Worm (Caenorhabditis elegans) whole organism, midembryonic: ENCODE measurements around the gene mrps-18C.
"Not testable (repeated sequence)": the region's sequence is repeated elsewhere in the genome, so short reads cannot be mapped to it uniquely, and the experiment has no call there.

Experiments
- T22C8.4 ChIP-seq: fragments of 200-800 bp; sonication (Bioruptor generic); IDR thresholded peaks from 2 replicates; pipeline ENCODE4 v1.3.6; 2022; ENCODE audit warnings: missing genetic modification characterization, missing compliant biosample characterization
- cog-1 ChIP-seq: sonication (generic microtip); optimal IDR thresholded peaks from 2 replicates; lab custom pipeline; 2016; ENCODE audit warnings: missing genetic modification characterization, missing compliant biosample characterization
- flt-1 ChIP-seq: fragments of 200-800 bp; sonication (Bioruptor generic); IDR thresholded peaks from 2 replicates; pipeline ENCODE4 v1.3.6; 2022; ENCODE audit warnings: missing genetic modification characterization, missing compliant biosample characterization
- klf-2 ChIP-seq: fragments of 200-800 bp; sonication (Bioruptor generic); conservative IDR thresholded peaks from 2 replicates; pipeline ENCODE4 v1.3.6; 2022; ENCODE audit warnings: missing genetic modification reagents, missing genetic modification characterization, missing compliant biosample characterization
- med-1 ChIP-seq: sonication (generic microtip); optimal IDR thresholded peaks from 2 replicates; lab custom pipeline; 2017; ENCODE audit warnings: missing genetic modification characterization, mild to moderate bottlenecking, missing compliant biosample characterization, antibody characterized with exemption, missing genetic modification reagents; ENCODE audit not compliant: insufficient read depth
- ref-1 ChIP-seq: fragments of 200-800 bp; sonication (Bioruptor generic); conservative IDR thresholded peaks from 2 replicates; pipeline ENCODE4 v1.3.6; 2022; ENCODE audit warnings: missing genetic modification reagents, missing genetic modification characterization, missing compliant biosample characterization
- tab-1 ChIP-seq: fragments of 200-800 bp; sonication (Bioruptor generic); IDR thresholded peaks from 2 replicates; pipeline ENCODE4 v1.3.6; 2022; ENCODE audit warnings: missing genetic modification characterization, missing compliant biosample characterization
- ztf-23 ChIP-seq: fragments of 200-800 bp; sonication (Bioruptor generic); IDR thresholded peaks from 2 replicates; pipeline ENCODE4 v1.3.6; 2022; ENCODE audit warnings: missing genetic modification reagents, missing genetic modification characterization, missing compliant biosample characterization
- ztf-29 ChIP-seq: fragments of 200-800 bp; sonication (Bioruptor generic); IDR thresholded peaks from 2 replicates; pipeline ENCODE4 v1.3.6; 2022; ENCODE audit warnings: missing genetic modification reagents, missing genetic modification characterization, missing compliant biosample characterization

mrps-18C gene

DNA sequence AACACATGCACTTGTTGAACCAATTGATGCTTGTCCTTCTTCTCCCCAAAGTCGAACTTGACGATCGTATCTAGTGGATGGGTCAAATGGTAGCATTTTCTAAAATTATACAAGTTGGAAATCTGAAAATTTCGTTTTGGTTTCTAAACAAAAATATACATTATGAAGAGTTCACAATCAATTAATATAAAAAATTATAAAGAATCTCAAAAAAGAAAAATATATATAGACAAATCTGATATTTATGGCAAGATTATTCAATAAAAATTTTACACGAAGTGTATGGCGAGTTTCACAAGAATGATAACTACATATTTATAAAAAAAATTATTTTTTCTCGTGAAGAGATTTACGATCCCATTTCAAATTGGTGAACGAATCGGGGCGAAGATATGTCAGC lies 15.2 kb upstream of the mrps-18C start, which contains the start of gene ula-1:
ula-1 (minus strand) TSS at position 101 of the 400 bp plus-strand sequence.
- TF ChIP-seq cog-1 (tag; lab: Kevin White, UChicago) (no peak), tab-1 (GFP tag; lab: Robert Waterston, UW) (no peak), klf-2 (no peak)

DNA sequence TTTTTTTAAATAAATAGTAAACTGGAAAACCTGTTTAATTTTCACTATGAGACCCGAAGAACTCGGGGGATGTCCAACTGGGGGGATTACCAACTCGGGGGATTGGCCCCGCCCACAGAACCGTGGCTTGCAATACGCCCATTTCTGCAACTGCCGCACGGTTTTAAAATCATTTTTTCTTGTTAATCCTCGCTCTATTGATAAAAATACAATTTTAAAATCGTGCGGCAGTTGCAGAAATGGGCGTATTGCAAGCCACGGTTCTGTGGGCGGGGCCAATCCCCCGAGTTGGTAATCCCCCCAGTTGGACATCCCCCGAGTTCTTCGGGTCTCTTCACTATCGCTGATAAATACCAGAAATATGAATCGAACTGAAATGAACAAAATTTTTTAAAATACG lies 13.4 kb upstream of the mrps-18C start, which contains the start of gene mmab-1:
mmab-1 (minus strand) TSS at position 95 of the 400 bp plus-strand sequence.
- TF ChIP-seq ztf-23; cog-1 (tag; lab: Kevin White, UChicago); ref-1 (GFP tag; lab: Robert Waterston, UW): not testable (repeated sequence)

DNA sequence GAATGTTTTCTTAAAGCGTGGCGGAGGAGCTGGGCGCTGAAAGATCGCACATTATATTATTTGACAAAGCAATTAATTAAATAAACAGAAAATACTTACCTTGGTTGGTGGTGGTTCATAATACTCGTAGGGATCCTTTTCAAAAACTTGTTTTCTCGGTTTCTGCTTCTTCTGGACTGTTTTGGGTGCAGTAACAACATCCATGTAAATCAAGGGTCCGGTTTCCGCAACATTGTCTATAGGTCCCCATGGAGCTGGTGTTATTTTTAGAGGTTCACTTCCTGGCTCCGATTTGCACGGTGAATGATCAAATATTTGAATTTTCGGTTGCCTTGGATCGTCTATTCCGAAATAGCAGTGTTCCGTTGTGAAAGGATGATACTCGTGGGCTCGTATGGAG lies 11.2 kb upstream of the mrps-18C start:
- TF ChIP-seq ztf-23 (no peak), ztf-29 (no peak), tab-1 (GFP tag; lab: Robert Waterston, UW) (no peak), ref-1 (GFP tag; lab: Robert Waterston, UW) (no peak), flt-1 (GFP tag; lab: Robert Waterston, UW) (no peak), klf-2 (no peak)

DNA sequence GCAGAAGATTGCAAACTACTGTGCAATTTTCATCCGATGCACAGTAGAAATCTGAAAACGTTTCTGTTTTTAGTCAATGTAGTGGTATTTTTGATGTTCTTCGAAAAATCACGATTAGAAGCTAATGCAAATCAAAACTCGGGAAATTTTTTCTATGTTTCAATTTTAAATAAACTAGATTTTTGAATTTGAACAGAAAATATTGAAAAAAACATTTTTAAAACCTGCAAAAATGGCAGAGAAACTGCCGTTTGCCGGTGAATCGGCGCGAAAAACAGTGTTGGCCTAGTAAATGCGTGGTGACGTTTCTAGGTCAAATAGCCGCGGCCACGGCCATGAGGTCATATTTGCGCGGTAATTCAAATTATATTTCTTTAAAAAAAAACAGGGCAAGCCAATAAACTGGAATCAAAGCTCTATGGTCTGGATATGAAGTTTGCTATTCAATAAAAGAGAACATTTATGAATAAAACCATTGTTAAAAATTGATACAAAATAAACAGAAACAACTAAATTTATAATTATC lies 5.2 kb upstream of the mrps-18C start, which contains the start of gene set-2:
set-2 (minus strand) TSS at position 51 of the 526 bp plus-strand sequence.
- TF ChIP-seq klf-2 (no peak), ztf-29 (no peak), flt-1 (GFP tag; lab: Robert Waterston, UW) (peak; percentile 56; the same call in 1 of the 2 replicates), med-1 (GFP tag; lab: Kevin White, UChicago) (no peak), ref-1 (GFP tag; lab: Robert Waterston, UW) (no peak), cog-1 (tag; lab: Kevin White, UChicago) (peak; percentile 48), tab-1 (GFP tag; lab: Robert Waterston, UW) (no peak), ztf-23 (peak; percentile 60; the same call in 1 of the 2 replicates), T22C8.4 (no peak)

DNA sequence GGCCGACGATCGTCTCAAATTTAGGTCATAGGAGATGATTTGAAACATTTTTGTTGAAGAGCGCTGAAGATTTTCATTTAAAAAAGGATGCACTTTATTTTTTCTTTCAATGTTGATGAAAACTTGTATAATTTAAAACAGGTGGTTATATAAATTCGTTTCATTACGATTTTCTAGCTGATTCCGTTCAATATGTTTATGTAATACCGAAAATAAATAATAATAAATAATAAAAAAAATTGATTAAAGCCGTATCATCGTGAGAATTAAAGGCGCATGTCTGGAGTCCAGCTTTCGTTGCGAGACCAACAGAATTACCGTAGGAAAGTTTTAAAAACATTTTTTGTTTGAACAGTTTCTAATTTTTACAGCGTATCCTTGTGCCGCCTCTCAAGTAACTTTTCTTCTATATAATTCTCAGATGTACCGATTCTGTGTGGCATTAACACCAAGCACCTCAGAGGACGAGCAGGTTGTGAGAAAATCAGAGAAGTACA lies 3.1 kb upstream of the mrps-18C start, which contains the start of the genes C26E6.12 and eri-9:
C26E6.12 (minus strand) TSS at position 51 of the 497 bp plus-strand sequence.
eri-9 (plus strand) TSS at position 248 of the 497 bp plus-strand sequence.
- TF ChIP-seq T22C8.4 (no peak), ztf-29 (no peak), cog-1 (tag; lab: Kevin White, UChicago) (no peak), med-1 (GFP tag; lab: Kevin White, UChicago) (no peak), klf-2 (no peak), flt-1 (GFP tag; lab: Robert Waterston, UW) (no peak), ref-1 (GFP tag; lab: Robert Waterston, UW) (no peak), tab-1 (GFP tag; lab: Robert Waterston, UW) (no peak), ztf-23 (no peak)

DNA sequence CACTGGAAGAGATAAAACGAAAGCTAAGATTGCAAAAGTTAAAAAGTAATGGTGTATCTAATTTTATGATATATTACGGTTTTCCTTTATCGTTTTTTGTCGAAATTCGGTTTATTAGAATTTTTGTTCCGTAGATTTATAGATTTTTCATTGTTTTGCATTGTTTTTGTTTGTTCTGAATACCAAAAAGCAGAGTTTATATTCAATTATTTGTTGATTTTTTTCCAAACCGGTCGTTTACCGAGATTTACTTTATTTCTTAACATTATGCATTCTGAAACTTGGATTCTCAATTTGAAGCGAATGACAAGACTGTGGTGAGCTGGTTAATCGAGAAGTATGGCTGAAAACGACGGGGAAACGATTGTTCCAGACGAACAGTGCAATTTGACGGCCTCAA lies 1.6 kb downstream of the mrps-18C start, which contains the start of gene fsn-1:
fsn-1 (plus strand) TSS at position 301 of the 400 bp plus-strand sequence.
- TF ChIP-seq med-1 (GFP tag; lab: Kevin White, UChicago) (no peak), ztf-23 (no peak), flt-1 (GFP tag; lab: Robert Waterston, UW) (no peak), tab-1 (GFP tag; lab: Robert Waterston, UW) (no peak), ztf-29 (no peak), T22C8.4 (no peak), cog-1 (tag; lab: Kevin White, UChicago) (no peak), ref-1 (GFP tag; lab: Robert Waterston, UW) (no peak), klf-2 (no peak)

DNA sequence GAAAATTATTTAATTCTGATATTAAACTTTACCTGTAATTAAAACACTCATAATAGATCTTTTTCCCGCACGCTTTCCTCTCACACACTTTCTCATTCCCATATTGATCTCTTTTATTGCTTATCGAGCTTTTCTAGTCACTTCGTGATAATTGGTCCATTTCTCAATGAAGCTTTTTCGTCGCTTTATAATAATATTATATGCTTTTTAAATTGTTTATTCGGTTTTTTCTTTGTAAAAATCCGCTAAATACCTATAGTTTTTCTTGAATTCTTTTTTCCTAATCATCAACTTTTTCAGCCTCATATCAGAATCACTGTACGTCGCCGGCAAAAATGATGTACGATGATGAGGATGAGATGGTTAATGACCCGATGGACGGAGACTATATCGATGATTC lies 3.9 kb downstream of the mrps-18C start, which contains the start of gene rpb-2:
rpb-2 (plus strand) TSS at position 301 of the 400 bp plus-strand sequence.
- TF ChIP-seq med-1 (GFP tag; lab: Kevin White, UChicago) (no peak), cog-1 (tag; lab: Kevin White, UChicago) (no peak), T22C8.4 (no peak), tab-1 (GFP tag; lab: Robert Waterston, UW) (no peak), flt-1 (GFP tag; lab: Robert Waterston, UW) (no peak), klf-2 (no peak), ref-1 (GFP tag; lab: Robert Waterston, UW) (no peak), ztf-23 (no peak), ztf-29 (no peak)

DNA sequence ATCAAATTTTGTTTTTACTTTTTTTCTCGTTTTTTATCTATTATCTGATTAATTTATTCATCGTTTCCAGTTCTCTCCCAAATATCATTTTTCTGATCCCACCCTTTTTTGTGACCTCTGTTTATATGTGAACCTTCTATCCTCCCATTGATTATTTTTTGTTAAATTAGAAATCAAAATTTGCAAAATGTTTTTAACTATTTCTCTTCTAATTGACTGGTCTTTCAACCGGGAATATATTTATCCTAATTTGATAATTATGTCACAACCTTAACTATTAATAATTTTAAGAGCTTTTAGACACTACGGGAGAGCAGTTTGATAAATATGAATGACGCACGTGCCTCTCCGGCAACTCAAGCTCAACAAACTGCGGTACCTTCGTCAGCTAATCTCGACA lies 8.8 kb downstream of the mrps-18C start, which contains the start of gene ntl-9:
ntl-9 (plus strand) TSS at position 301 of the 400 bp plus-strand sequence.
- TF ChIP-seq ztf-23, result no peak
- no peak for TF ChIP-seq ztf-29
- no peak for TF ChIP-seq ref-1 (GFP tag; lab: Robert Waterston, UW)
- TF ChIP-seq flt-1 (GFP tag; lab: Robert Waterston, UW), result no peak
- TF ChIP-seq med-1 (GFP tag; lab: Kevin White, UChicago), result no peak
- TF ChIP-seq T22C8.4, result no peak

DNA sequence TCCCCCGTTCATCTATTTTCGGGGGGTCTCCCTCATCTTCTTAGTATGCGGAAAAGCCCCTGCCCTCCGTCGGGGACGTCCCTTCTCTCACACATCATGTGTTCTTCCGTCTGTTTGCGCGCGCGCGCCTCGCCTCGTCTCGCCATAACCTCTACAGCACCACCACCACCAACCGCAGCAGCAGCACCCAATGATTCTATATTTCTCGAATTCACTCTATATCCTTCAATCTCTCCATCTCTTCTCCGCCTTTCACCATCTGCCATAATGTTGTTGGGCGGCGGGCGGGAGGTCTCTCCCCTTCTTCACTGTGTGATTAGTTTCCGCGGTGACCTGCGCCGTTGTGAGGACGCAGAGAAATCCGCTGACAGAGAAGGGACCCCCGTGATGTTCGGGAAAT lies 12.0 kb downstream of the mrps-18C start:
- TF ChIP-seq tab-1 (GFP tag; lab: Robert Waterston, UW) (0 out of 2 replicates have a peak, but pooled peaks have one; percentile 51), ztf-29 (peak; percentile 38; the same call in 1 of the 2 replicates), med-1 (GFP tag; lab: Kevin White, UChicago) (no peak), T22C8.4 (peak; percentile 12; the same call in 1 of the 2 replicates), ref-1 (GFP tag; lab: Robert Waterston, UW) (0 out of 2 replicates have a peak, but pooled peaks have one; percentile 13), cog-1 (tag; lab: Kevin White, UChicago) (peak; percentile 56), klf-2 (no peak), flt-1 (GFP tag; lab: Robert Waterston, UW) (peak; percentile 73), ztf-23 (peak; percentile 69; the same call in 1 of the 2 replicates)

DNA sequence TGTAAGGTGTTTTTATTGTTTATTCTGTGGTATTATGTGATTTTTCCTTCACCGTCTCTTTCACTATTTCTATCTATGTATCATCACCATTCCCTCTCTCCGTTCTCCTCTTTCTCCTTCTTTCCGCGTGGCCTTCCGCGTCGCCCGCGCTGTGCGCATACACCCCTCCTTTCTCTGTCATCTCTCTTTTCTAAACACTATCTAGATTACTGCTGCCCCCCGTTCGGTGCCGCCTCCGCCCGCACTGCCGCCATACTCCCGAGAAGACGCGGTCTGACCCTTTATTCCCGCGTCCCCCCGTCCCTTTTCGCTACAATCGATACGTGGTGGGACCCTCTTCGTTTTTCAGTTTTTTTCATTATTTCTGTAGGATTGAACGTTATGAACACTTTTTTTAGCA lies 13.3 kb downstream of the mrps-18C start:
- TF ChIP-seq ztf-23, result 0 out of 2 replicates have a peak, but pooled peaks have one; percentile 45
- TF ChIP-seq klf-2, result no peak
- peak; percentile 66 for TF ChIP-seq flt-1 (GFP tag; lab: Robert Waterston, UW)
